Fruit fly (Drosophila melanogaster) whole organism, embryonic: Measurements from ENCODE around the gene PRL-1.

Experiments used
- CG10209 ChIP-seq: fragments of 200-800 bp; sonication (Bioruptor generic); optimal IDR thresholded peaks from 3 replicates; lab custom pipeline; 2017; ENCODE audit warnings: missing biosample characterization, mild to moderate bottlenecking, missing genetic modification characterization, missing genetic modification reagents
- CG10543 ChIP-seq: fragments of 200-800 bp; sonication (Bioruptor generic); optimal IDR thresholded peaks from 3 replicates; lab custom pipeline; 2017; ENCODE audit warnings: missing biosample characterization, mild to moderate bottlenecking, missing genetic modification characterization, moderate library complexity
- CG10565 ChIP-seq: fragments of 200-800 bp; sonication (Bioruptor generic); optimal IDR thresholded peaks from 3 replicates; lab custom pipeline; 2016; ENCODE audit warnings: missing biosample characterization, mild to moderate bottlenecking, missing genetic modification characterization
- CG12155 ChIP-seq: fragments of 200-800 bp; sonication (Bioruptor generic); optimal IDR thresholded peaks from 3 replicates; lab custom pipeline; 2016; ENCODE audit warnings: missing biosample characterization, missing genetic modification characterization
- CG12391 ChIP-seq: fragments of 200-800 bp; sonication (Bioruptor generic); optimal IDR thresholded peaks from 3 replicates; lab custom pipeline; 2018; ENCODE audit warnings: missing biosample characterization, mild to moderate bottlenecking, missing genetic modification characterization, moderate library complexity
- CG13424 ChIP-seq: fragments of 200-800 bp; sonication (Bioruptor generic); optimal IDR thresholded peaks from 2 replicates; lab custom pipeline; 2019; ENCODE audit warnings: missing biosample characterization, mild to moderate bottlenecking, missing genetic modification characterization, moderate library complexity
- CG17385 ChIP-seq: fragments of 200-800 bp; sonication (Bioruptor generic); optimal IDR thresholded peaks from 3 replicates; lab custom pipeline; 2018; ENCODE audit warnings: missing biosample characterization, mild to moderate bottlenecking, missing genetic modification characterization
- CG18476 ChIP-seq: fragments of 200-800 bp; sonication (Bioruptor generic); optimal IDR thresholded peaks from 2 replicates; lab custom pipeline; 2016; ENCODE audit warnings: missing biosample characterization, mild to moderate bottlenecking, missing genetic modification characterization
- CG2875 ChIP-seq: fragments of 200-800 bp; sonication (Bioruptor generic); optimal IDR thresholded peaks from 2 replicates; lab custom pipeline; 2017; ENCODE audit warnings: missing biosample characterization, mild to moderate bottlenecking, missing genetic modification characterization, missing genetic modification reagents
- CG3065 ChIP-seq: fragments of 200-800 bp; sonication (Bioruptor generic); optimal IDR thresholded peaks from 2 replicates; lab custom pipeline; 2016; ENCODE audit warnings: missing biosample characterization, missing genetic modification characterization
- CG31441 ChIP-seq: fragments of 200-800 bp; sonication (Bioruptor generic); IDR thresholded peaks from 2 replicates; pipeline ENCODE4 v1.3.6; 2022; ENCODE audit warnings: missing biosample characterization, missing genetic modification characterization
- CG34376 ChIP-seq: fragments of 200-800 bp; sonication (Bioruptor generic); optimal IDR thresholded peaks from 2 replicates; lab custom pipeline; 2018; ENCODE audit warnings: missing biosample characterization, mild to moderate bottlenecking, missing genetic modification characterization
- CG5180 ChIP-seq: fragments of 200-800 bp; sonication (Bioruptor generic); optimal IDR thresholded peaks from 3 replicates; lab custom pipeline; 2017; ENCODE audit warnings: missing biosample characterization, missing genetic modification characterization, mild to moderate bottlenecking, moderate library complexity, missing genetic modification reagents
- CG6854 ChIP-seq: fragments of 200-800 bp; sonication (Bioruptor generic); optimal IDR thresholded peaks from 3 replicates; lab custom pipeline; 2017; ENCODE audit warnings: missing biosample characterization, mild to moderate bottlenecking, missing genetic modification characterization
- CG7372 ChIP-seq: fragments of 200-800 bp; sonication (Bioruptor generic); IDR thresholded peaks from 2 replicates; pipeline ENCODE4 v1.3.6; 2022; ENCODE audit warnings: missing biosample characterization, missing genetic modification characterization
- CG8290 ChIP-seq, 3 experiments: fragments of 200-800 bp; sonication (Bioruptor generic); optimal IDR thresholded peaks; 2 replicates each; lab custom pipeline; 2016 to 2019; ENCODE audit warnings: missing biosample characterization in 3 of 3, missing genetic modification characterization in 3 of 3, mild to moderate bottlenecking in 2 of 3, moderate library complexity in 1 of 3
- CG9727 ChIP-seq: fragments of 200-800 bp; sonication (Bioruptor generic); optimal IDR thresholded peaks from 3 replicates; lab custom pipeline; 2017; ENCODE audit warnings: missing biosample characterization, mild to moderate bottlenecking, missing genetic modification characterization
- CTCF ChIP-seq: fragments of 200-800 bp; sonication (Bioruptor generic); optimal IDR thresholded peaks from 2 replicates; lab custom pipeline; 2017; ENCODE audit warnings: missing biosample characterization, mild to moderate bottlenecking, missing genetic modification characterization, moderate library complexity
- Dp ChIP-seq: fragments of 200-800 bp; sonication (Bioruptor generic); optimal IDR thresholded peaks from 2 replicates; lab custom pipeline; 2018; ENCODE audit warnings: missing biosample characterization, mild to moderate bottlenecking, missing genetic modification characterization, moderate library complexity
- Fer1 ChIP-seq: fragments of 200-800 bp; sonication (Bioruptor generic); optimal IDR thresholded peaks from 2 replicates; lab custom pipeline; 2017; ENCODE audit warnings: missing biosample characterization, mild to moderate bottlenecking, missing genetic modification characterization
- HHEX ChIP-seq: fragments of 200-800 bp; sonication (Bioruptor generic); optimal IDR thresholded peaks from 3 replicates; lab custom pipeline; 2017; ENCODE audit warnings: missing biosample characterization, mild to moderate bottlenecking, missing genetic modification characterization, missing genetic modification reagents
- HmgZ ChIP-seq: fragments of 200-800 bp; sonication (Bioruptor generic); optimal IDR thresholded peaks from 2 replicates; lab custom pipeline; 2018; ENCODE audit warnings: missing biosample characterization, mild to moderate bottlenecking, missing genetic modification characterization
- Hr3 ChIP-seq: fragments of 200-800 bp; sonication (Bioruptor generic); optimal IDR thresholded peaks from 3 replicates; lab custom pipeline; 2016; ENCODE audit warnings: missing biosample characterization, missing genetic modification characterization
- Med ChIP-seq: fragments of 200-800 bp; sonication (Bioruptor generic); peaks from one replicate; lab custom pipeline; 2016; ENCODE audit warnings: missing biosample characterization, missing genetic modification characterization, mild to moderate bottlenecking, inconsistent platforms, moderate library complexity
- Myb ChIP-seq: fragments of 200-800 bp; sonication (Bioruptor generic); optimal IDR thresholded peaks from 2 replicates; lab custom pipeline; 2016; ENCODE audit warnings: missing biosample characterization, missing genetic modification characterization
- Pdp1 ChIP-seq, 2 experiments: fragments of 200-800 bp; sonication (Bioruptor generic); optimal IDR thresholded peaks; 3 replicates each; lab custom pipeline; 2016; ENCODE audit warnings: missing biosample characterization in 2 of 2, missing genetic modification characterization in 2 of 2, mild to moderate bottlenecking in 1 of 2, moderate library complexity in 1 of 2
- Side ChIP-seq: fragments of 200-800 bp; sonication (Bioruptor generic); optimal IDR thresholded peaks from 2 replicates; lab custom pipeline; 2016; ENCODE audit warnings: missing biosample characterization, missing genetic modification characterization
- TFAM ChIP-seq: fragments of 200-800 bp; sonication (Bioruptor generic); optimal IDR thresholded peaks from 2 replicates; lab custom pipeline; 2017; ENCODE audit warnings: missing biosample characterization, missing genetic modification characterization, inconsistent platforms
- Trl ChIP-seq, 3 experiments: fragments of >200 bp in 2 of 3; fragments of 200-800 bp in 1 of 3; sonication (Bioruptor generic) in 1 of 3; optimal IDR thresholded peaks; 2 replicates in 1 of 3; 3 replicates in 2 of 3; lab custom pipeline; 2016 to 2017; ENCODE audit warnings: missing biosample characterization in 1 of 3, missing genetic modification characterization in 1 of 3
- abd-A ChIP-seq: fragments of 200-800 bp; sonication (Bioruptor generic); optimal IDR thresholded peaks from 3 replicates; lab custom pipeline; 2019; ENCODE audit warnings: missing biosample characterization, mild to moderate bottlenecking, missing genetic modification characterization, moderate library complexity
- ash1 ChIP-seq: fragments of 200-800 bp; sonication (Bioruptor generic); optimal IDR thresholded peaks from 2 replicates; lab custom pipeline; 2018; ENCODE audit warnings: missing biosample characterization, mild to moderate bottlenecking, missing genetic modification characterization
- btn ChIP-seq: fragments of 200-800 bp; sonication (Bioruptor generic); optimal IDR thresholded peaks from 2 replicates; lab custom pipeline; 2016; ENCODE audit warnings: missing biosample characterization, missing genetic modification characterization
- da ChIP-seq: fragments of 200-800 bp; sonication (Bioruptor generic); optimal IDR thresholded peaks from 2 replicates; lab custom pipeline; 2016; ENCODE audit warnings: missing biosample characterization, missing genetic modification characterization
- disco-r ChIP-seq: fragments of 200-800 bp; sonication (Bioruptor generic); optimal IDR thresholded peaks from 2 replicates; lab custom pipeline; 2016; ENCODE audit warnings: missing biosample characterization, missing genetic modification characterization
- gem ChIP-seq: fragments of 200-800 bp; sonication (Bioruptor generic); optimal IDR thresholded peaks from 2 replicates; lab custom pipeline; 2019; ENCODE audit warnings: missing biosample characterization, mild to moderate bottlenecking, missing genetic modification characterization, moderate library complexity
- gro ChIP-seq: fragments of 200-800 bp; sonication (Bioruptor generic); optimal IDR thresholded peaks from 2 replicates; lab custom pipeline; 2016; ENCODE audit warnings: missing biosample characterization, missing genetic modification characterization
- luna ChIP-seq: fragments of 200-800 bp; sonication (Bioruptor generic); optimal IDR thresholded peaks from 2 replicates; lab custom pipeline; 2016; ENCODE audit warnings: missing biosample characterization, missing genetic modification characterization
- mirr ChIP-seq: fragments of 200-800 bp; sonication (Bioruptor generic); optimal IDR thresholded peaks from 3 replicates; lab custom pipeline; 2018; ENCODE audit warnings: missing biosample characterization, mild to moderate bottlenecking, missing genetic modification characterization
- nau ChIP-seq: fragments of 200-800 bp; sonication (Bioruptor generic); optimal IDR thresholded peaks from 3 replicates; lab custom pipeline; 2017; ENCODE audit warnings: missing biosample characterization, mild to moderate bottlenecking, missing genetic modification characterization, missing genetic modification reagents
- nerfin-1 ChIP-seq: fragments of 200-800 bp; sonication (Bioruptor generic); optimal IDR thresholded peaks from 3 replicates; lab custom pipeline; 2019; ENCODE audit warnings: missing biosample characterization, mild to moderate bottlenecking, missing genetic modification characterization, moderate library complexity
- nom ChIP-seq: fragments of 200-800 bp; sonication (Bioruptor generic); optimal IDR thresholded peaks from 2 replicates; lab custom pipeline; 2017; ENCODE audit warnings: missing biosample characterization, missing genetic modification characterization, mild to moderate bottlenecking, moderate library complexity, missing genetic modification reagents
- pb ChIP-seq: fragments of 200-800 bp; sonication (Bioruptor generic); optimal IDR thresholded peaks from 3 replicates; lab custom pipeline; 2016; ENCODE audit warnings: missing biosample characterization, missing genetic modification characterization
- run ChIP-seq: fragments of 200-800 bp; sonication (Bioruptor generic); optimal IDR thresholded peaks from 3 replicates; lab custom pipeline; 2018; ENCODE audit warnings: missing biosample characterization, mild to moderate bottlenecking, missing genetic modification characterization
- sd ChIP-seq: fragments of 200-800 bp; sonication (Bioruptor generic); optimal IDR thresholded peaks from 3 replicates; lab custom pipeline; 2018; ENCODE audit warnings: missing biosample characterization, mild to moderate bottlenecking, missing genetic modification characterization, moderate library complexity
- sqz ChIP-seq: fragments of 200-800 bp; sonication (Bioruptor generic); optimal IDR thresholded peaks from 3 replicates; lab custom pipeline; 2018; ENCODE audit warnings: missing biosample characterization, mild to moderate bottlenecking, missing genetic modification characterization
- stc ChIP-seq: fragments of 200-800 bp; sonication (Bioruptor generic); IDR thresholded peaks from 2 replicates; pipeline ENCODE4 v1.3.6; 2022; ENCODE audit warnings: missing biosample characterization, missing genetic modification characterization
- sug ChIP-seq: fragments of 200-800 bp; optimal IDR thresholded peaks from 2 replicates; lab custom pipeline; 2019; ENCODE audit warnings: missing biosample characterization, mild to moderate bottlenecking, missing genetic modification characterization, moderate library complexity
- tll ChIP-seq, 2 experiments: fragments of 200-800 bp in 1 of 2; fragments of >200 bp in 1 of 2; sonication (Bioruptor generic) in 1 of 2; optimal IDR thresholded peaks; 2 replicates each; lab custom pipeline; 2017 to 2019; ENCODE audit warnings: missing biosample characterization in 2 of 2, missing genetic modification characterization in 2 of 2, mild to moderate bottlenecking in 1 of 2, moderate library complexity in 1 of 2
- twi ChIP-seq: fragments of 200-800 bp; optimal IDR thresholded peaks from 2 replicates; lab custom pipeline; 2019; ENCODE audit warnings: missing biosample characterization, mild to moderate bottlenecking, missing genetic modification characterization, moderate library complexity

Gene PRL-1

dm6 chr2L:16271486-16271806 lies 14.0 kb upstream of the PRL-1 start (continued):
- TF ChIP-seq sqz (GFP tag; lab: Kevin White, UChicago) (peak; percentile 48), CG34376 (peak; percentile 44), Dp (peak; percentile 21), nom (peak; percentile 41), run (tag; lab: Kevin White, UChicago) (peak; percentile 65), CG8290 (GFP tag; optimal IDR thresholded peaks at IDR 0.05; lab: Kevin White, UChicago) (no peak), CG8290 (tag; optimal IDR thresholded peaks at IDR 0.05; lab: Kevin White, UChicago) (peak in 1 of 2 experiments; percentile 63), CG10543 (peak; percentile 71), nau (GFP tag; lab: Kevin White, UChicago) (peak; percentile 51), CG3065 (GFP tag; lab: Kevin White, UChicago) (no peak), abd-A (tag; lab: Kevin White, UChicago) (peak; percentile 77), Trl (optimal IDR thresholded peaks at IDR 0.05; lab: Kevin White, UChicago) (peak; percentile 66 to 89), Trl (GFP tag; optimal IDR thresholded peaks at IDR 0.05; lab: Kevin White, UChicago) (no peak), Side (GFP tag; lab: Kevin White, UChicago) (peak; percentile 6), Fer1 (GFP tag; lab: Kevin White, UChicago) (peak; percentile 33), sd (tag; lab: Kevin White, UChicago) (peak; percentile 88), HmgZ (peak; percentile 19), Pdp1 (GFP tag; optimal IDR thresholded peaks at IDR 0.05; lab: Kevin White, UChicago) (peak in 1 of 2 experiments; percentile 17), disco-r (GFP tag; lab: Kevin White, UChicago) (no peak), CG7372 (GFP tag; lab: Robert Waterston, UW) (no peak), mirr (GFP tag; lab: Kevin White, UChicago) (peak; percentile 88), ash1 (GFP tag; lab: Kevin White, UChicago) (peak; percentile 43), twi (tag; lab: Kevin White, UChicago) (peak; percentile 90), CG6854 (GFP tag; lab: Kevin White, UChicago) (peak; percentile 17), luna (GFP tag; lab: Kevin White, UChicago) (peak; percentile 13), CTCF (GFP tag; lab: Kevin White, UChicago) (peak; percentile 5), CG31441 (GFP tag; lab: Robert Waterston, UW) (no peak), CG5180 (GFP tag; lab: Kevin White, UChicago) (peak; percentile 1), btn (no peak), Med (peak; percentile 78), da (GFP tag; lab: Kevin White, UChicago) (peak; percentile 55)
- TF ChIP-seq, all 482 proteins: peak for 47

- TF ChIP-seq CG12155 (GFP tag; lab: Kevin White, UChicago), result peak; percentile 15
- TF ChIP-seq nerfin-1 (tag; lab: Kevin White, UChicago), result no peak
- TF ChIP-seq CG13424, result no peak
- peak; percentile 22 for TF ChIP-seq HHEX (GFP tag; lab: Kevin White, UChicago)
- no peak for TF ChIP-seq stc (GFP tag; lab: Robert Waterston, UW)
- no peak for TF ChIP-seq CG10565
- TF ChIP-seq CG9727 (GFP tag; lab: Kevin White, UChicago), result peak; percentile 52
- no peak for TF ChIP-seq CG18476 (GFP tag; lab: Kevin White, UChicago)
- TF ChIP-seq gem (tag; lab: Kevin White, UChicago), result peak; percentile 66
- peak; percentile 35 for TF ChIP-seq CG12391
- no peak for TF ChIP-seq CG2875 (GFP tag; lab: Kevin White, UChicago)
- TF ChIP-seq pb, result no peak
- TF ChIP-seq Myb, result peak; percentile 4
- TF ChIP-seq sug (tag; lab: Kevin White, UChicago), result no peak
- TF ChIP-seq Hr3 (GFP tag; lab: Kevin White, UChicago), result peak; percentile 16
- TF ChIP-seq CG10209 (GFP tag; lab: Kevin White, UChicago), result peak; percentile 33
- no peak for TF ChIP-seq CG17385 (GFP tag; lab: Kevin White, UChicago)
- no peak for TF ChIP-seq gro (GFP tag; lab: Kevin White, UChicago)
- TF ChIP-seq TFAM, result no peak
- TF ChIP-seq tll (GFP tag; optimal IDR thresholded peaks at IDR 0.05; lab: Kevin White, UChicago), result peak in 1 of 2 experiments; percentile 46
Observed at dm6 chr2L:16270667-16271485, 13.5 kb upstream of the PRL-1 start.
